Worm (Caenorhabditis elegans) whole organism, late embryonic: ENCODE results near the gene nhr-281.

Experiments used
- C08G9.2 ChIP-seq: sonication (generic microtip); optimal IDR thresholded peaks from 2 replicates; lab custom pipeline; 2016; ENCODE audit warnings: mild to moderate bottlenecking, missing genetic modification characterization, moderate library complexity, missing compliant biosample characterization
- F13H6.1 ChIP-seq: sonication (generic microtip); optimal IDR thresholded peaks from 2 replicates; lab custom pipeline; 2016; ENCODE audit warnings: missing genetic modification characterization, missing compliant biosample characterization
- K02D7.2 ChIP-seq: sonication (generic microtip); optimal IDR thresholded peaks from 2 replicates; lab custom pipeline; 2017; ENCODE audit warnings: mild to moderate bottlenecking, missing genetic modification characterization, missing compliant biosample characterization
- K09A11.1 ChIP-seq: sonication (generic microtip); optimal IDR thresholded peaks from 2 replicates; lab custom pipeline; 2017; ENCODE audit warnings: antibody characterized with exemption, mild to moderate bottlenecking, missing genetic modification characterization, missing compliant biosample characterization; ENCODE audit not compliant: insufficient read depth
- Y22D7AL.16 ChIP-seq: sonication (generic microtip); optimal IDR thresholded peaks from 2 replicates; lab custom pipeline; 2016; ENCODE audit warnings: missing genetic modification characterization, missing compliant biosample characterization
- ama-1 ChIP-seq: fragments of 150-350 bp; optimal IDR thresholded peaks from 2 replicates; lab custom pipeline; 2014
- ceh-14 ChIP-seq: sonication (generic microtip); optimal IDR thresholded peaks from 2 replicates; lab custom pipeline; 2016; ENCODE audit warnings: missing genotype, missing genetic modification characterization, missing compliant biosample characterization
- ceh-18 ChIP-seq: sonication (generic microtip); optimal IDR thresholded peaks from 2 replicates; lab custom pipeline; 2016; ENCODE audit warnings: missing genetic modification characterization, missing compliant biosample characterization
- ceh-19 ChIP-seq: fragments of 200-800 bp; sonication (Bioruptor generic); optimal IDR thresholded peaks from 2 replicates; lab custom pipeline; 2018; ENCODE audit warnings: mild to moderate bottlenecking, missing genetic modification characterization, missing compliant biosample characterization
- ceh-22 ChIP-seq: sonication (generic microtip); optimal IDR thresholded peaks from 2 replicates; lab custom pipeline; 2017; ENCODE audit warnings: missing biosample characterization, missing genetic modification characterization
- ceh-24 ChIP-seq: sonication (generic microtip); optimal IDR thresholded peaks from 2 replicates; lab custom pipeline; 2016; ENCODE audit warnings: mild to moderate bottlenecking, missing genetic modification characterization, missing compliant biosample characterization
- ceh-31 ChIP-seq: sonication (generic microtip); optimal IDR thresholded peaks from 2 replicates; lab custom pipeline; 2016; ENCODE audit warnings: missing genetic modification characterization, missing compliant biosample characterization
- ceh-34 ChIP-seq: sonication (generic microtip); optimal IDR thresholded peaks from 2 replicates; lab custom pipeline; 2016; ENCODE audit warnings: mild to moderate bottlenecking, missing genetic modification characterization, missing compliant biosample characterization
- che-1 ChIP-seq: sonication (generic microtip); optimal IDR thresholded peaks from 2 replicates; lab custom pipeline; 2016; ENCODE audit warnings: mild to moderate bottlenecking, missing genetic modification characterization, missing compliant biosample characterization
- dmd-4 ChIP-seq: sonication (generic microtip); optimal IDR thresholded peaks from 2 replicates; lab custom pipeline; 2016; ENCODE audit warnings: borderline replicate concordance, missing genetic modification characterization, missing compliant biosample characterization
- dve-1 ChIP-seq: sonication (generic microtip); optimal IDR thresholded peaks from 2 replicates; lab custom pipeline; 2017; ENCODE audit warnings: antibody characterized with exemption, mild to moderate bottlenecking, missing genetic modification characterization, missing compliant biosample characterization
- elt-2 ChIP-seq: sonication (generic microtip); optimal IDR thresholded peaks from 2 replicates; lab custom pipeline; 2016; ENCODE audit warnings: missing genetic modification reagents, missing genetic modification characterization, missing compliant biosample characterization
- fkh-6 ChIP-seq: sonication (generic microtip); optimal IDR thresholded peaks from 2 replicates; lab custom pipeline; 2016; ENCODE audit warnings: missing genetic modification characterization, missing compliant biosample characterization
- hlh-13 ChIP-seq: fragments of 200-800 bp; sonication (Bioruptor generic); optimal IDR thresholded peaks from 2 replicates; lab custom pipeline; 2018; ENCODE audit warnings: mild to moderate bottlenecking, missing genetic modification characterization, missing compliant biosample characterization
- hlh-30 ChIP-seq: sonication (generic microtip); optimal IDR thresholded peaks from 2 replicates; lab custom pipeline; 2017; ENCODE audit warnings: antibody characterized with exemption, missing genetic modification characterization, missing compliant biosample characterization; ENCODE audit not compliant: insufficient read depth
- hlh-6 ChIP-seq: sonication (generic microtip); optimal IDR thresholded peaks from 2 replicates; lab custom pipeline; 2016; ENCODE audit warnings: missing genotype, missing genetic modification characterization, missing compliant biosample characterization
- hlh-8 ChIP-seq: sonication (generic microtip); optimal IDR thresholded peaks from 2 replicates; lab custom pipeline; 2016; ENCODE audit warnings: missing genotype, missing genetic modification characterization, missing compliant biosample characterization
- mec-3 ChIP-seq: sonication (generic microtip); optimal IDR thresholded peaks from 2 replicates; lab custom pipeline; 2016; ENCODE audit warnings: borderline replicate concordance, missing genetic modification characterization, missing compliant biosample characterization
- npax-4 ChIP-seq: sonication (generic microtip); optimal IDR thresholded peaks from 2 replicates; lab custom pipeline; 2016; ENCODE audit warnings: missing genetic modification characterization, missing compliant biosample characterization
- odd-2 ChIP-seq: sonication (generic microtip); optimal IDR thresholded peaks from 2 replicates; lab custom pipeline; 2017; ENCODE audit warnings: antibody characterized with exemption, mild to moderate bottlenecking, missing genetic modification characterization, missing compliant biosample characterization
- pag-3 ChIP-seq: sonication (generic microtip); optimal IDR thresholded peaks from 2 replicates; lab custom pipeline; 2016; ENCODE audit warnings: missing compliant biosample characterization, missing genetic modification characterization, borderline replicate concordance
- pat-9 ChIP-seq: fragments of 200-800 bp; sonication (Bioruptor generic); optimal IDR thresholded peaks from 2 replicates; lab custom pipeline; 2018; ENCODE audit warnings: mild to moderate bottlenecking, missing genetic modification characterization, moderate library complexity, missing compliant biosample characterization
- pha-4 ChIP-seq: fragments of 150-350 bp; optimal IDR thresholded peaks from 2 replicates; lab custom pipeline; 2018; ENCODE audit warnings: missing biosample characterization, missing genetic modification reagents, missing genetic modification characterization
- pqm-1 ChIP-seq: sonication (generic microtip); optimal IDR thresholded peaks from 2 replicates; lab custom pipeline; 2016; ENCODE audit warnings: missing genetic modification characterization, missing compliant biosample characterization
- pros-1 ChIP-seq: fragments of 150-350 bp; optimal IDR thresholded peaks from 2 replicates; lab custom pipeline; 2014; ENCODE audit warnings: missing biosample characterization, missing genetic modification reagents, missing genetic modification characterization
- sox-4 ChIP-seq: sonication (generic microtip); optimal IDR thresholded peaks from 2 replicates; lab custom pipeline; 2017; ENCODE audit warnings: mild to moderate bottlenecking, missing genetic modification characterization, inconsistent platforms, missing compliant biosample characterization
- unc-3 ChIP-seq, 2 experiments: fragments of 200-800 bp in 1 of 2; sonication (Bioruptor generic) in 1 of 2; sonication (generic microtip) in 1 of 2; conservative IDR thresholded peaks in 1 of 2; optimal IDR thresholded peaks in 1 of 2; 2 replicates each; pipeline versions ENCODE4 v1.3.6 to Lab custom; 2016 to 2022; ENCODE audit warnings: missing compliant biosample characterization in 2 of 2, missing genetic modification characterization in 2 of 2, missing genetic modification reagents in 1 of 2
- unc-42 ChIP-seq: sonication (generic microtip); optimal IDR thresholded peaks from 2 replicates; lab custom pipeline; 2016; ENCODE audit warnings: missing genotype, missing genetic modification characterization, missing compliant biosample characterization
- unc-55 ChIP-seq: sonication (generic microtip); optimal IDR thresholded peaks from 2 replicates; lab custom pipeline; 2017; ENCODE audit warnings: missing biosample characterization, missing genetic modification reagents, missing genetic modification characterization
- unc-86 ChIP-seq: sonication (generic microtip); optimal IDR thresholded peaks from 2 replicates; lab custom pipeline; 2016; ENCODE audit warnings: missing genetic modification characterization, missing compliant biosample characterization
- ztf-16 ChIP-seq: sonication (generic microtip); optimal IDR thresholded peaks from 2 replicates; lab custom pipeline; 2017; ENCODE audit warnings: missing genetic modification characterization, missing compliant biosample characterization

nhr-281 gene

ce11 chrX:14113347-14113746, at the start of gene nhr-281:
TSS of gene nhr-281 (minus strand) at chrX:14113447.
- TF ChIP-seq hlh-30 (tag; lab: Kevin White, UChicago) (no peak), hlh-6 (tag; lab: Kevin White, UChicago) (no peak), pros-1 (tag; lab: Kevin White, UChicago) (no peak), mec-3 (no peak), elt-2 (tag; lab: Kevin White, UChicago) (no peak), K02D7.2 (tag; lab: Kevin White, UChicago) (no peak), unc-55 (GFP tag; lab: Kevin White, UChicago) (no peak), unc-86 (no peak), ztf-16 (tag; lab: Kevin White, UChicago) (no peak), Y22D7AL.16 (tag; lab: Kevin White, UChicago) (no peak), pqm-1 (tag; lab: Kevin White, UChicago) (no peak), dve-1 (no peak), C08G9.2 (no peak), ceh-19 (no peak), ceh-34 (tag; lab: Kevin White, UChicago) (no peak), fkh-6 (tag; lab: Kevin White, UChicago) (no peak), pag-3 (no peak)
- TF ChIP-seq, all 69 proteins: peak for 0

- TF ChIP-seq unc-55 (GFP tag; lab: Kevin White, UChicago) (no peak), npax-4 (tag; lab: Kevin White, UChicago) (no peak), ceh-34 (tag; lab: Kevin White, UChicago) (no peak), ceh-31 (tag; lab: Kevin White, UChicago) (no peak), pha-4 (tag; lab: Kevin White, UChicago) (no peak), ceh-22 (tag; lab: Kevin White, UChicago) (no peak), unc-42 (tag; lab: Kevin White, UChicago) (no peak), F13H6.1 (tag; lab: Kevin White, UChicago) (no peak), pat-9 (tag; lab: Kevin White, UChicago) (no peak), ceh-14 (tag; lab: Kevin White, UChicago) (no peak), ztf-16 (tag; lab: Kevin White, UChicago) (no peak), ceh-18 (no peak), unc-3 (GFP tag; conservative IDR thresholded peaks at IDR 0.05; lab: Robert Waterston, UW) (no peak), unc-3 (tag; optimal IDR thresholded peaks at IDR 0.05; lab: Kevin White, UChicago) (no peak), Y22D7AL.16 (tag; lab: Kevin White, UChicago) (no peak), sox-4 (tag; lab: Kevin White, UChicago) (no peak), hlh-13 (GFP tag; lab: Kevin White, UChicago) (no peak)
Observed at ce11 chrX:14161684-14162347, 48.6 kb upstream of the nhr-281 start, which contains the start of gene lgc-25. TSS of gene lgc-25 (minus strand) at chrX:14161734.

ce11 chrX:14156913-14157312, 43.7 kb upstream of the nhr-281 start, which contains the start of gene ceh-90:
TSS of gene ceh-90 (minus strand) at chrX:14157013.
- TF ChIP-seq ceh-24 (tag; lab: Kevin White, UChicago) (no peak), dmd-4 (no peak), hlh-8 (tag; lab: Kevin White, UChicago) (no peak), K09A11.1 (tag; lab: Kevin White, UChicago) (no peak), odd-2 (tag; lab: Kevin White, UChicago) (no peak), che-1 (tag; lab: Kevin White, UChicago) (no peak), ama-1 (lab: Kevin White, UChicago) (no peak), unc-86 (no peak)
